Worm (Caenorhabditis elegans) whole organism, L4/young adult: ENCODE measurements around the gene Y37E11B.5.

Experiments
- W03F9.2 ChIP-seq: fragments of 150-350 bp; optimal IDR thresholded peaks from 2 replicates; lab custom pipeline; 2014; ENCODE audit warnings: missing biosample characterization, missing genetic modification characterization
- dao-5 ChIP-seq: sonication (generic microtip); optimal IDR thresholded peaks from 2 replicates; lab custom pipeline; 2016; ENCODE audit warnings: missing genotype, missing genetic modification characterization, moderate library complexity, missing compliant biosample characterization
- him-1 ChIP-seq: sonication (generic microtip); optimal IDR thresholded peaks from 2 replicates; lab custom pipeline; 2016; ENCODE audit warnings: missing genotype, missing genetic modification reagents, missing genetic modification characterization, missing compliant biosample characterization

Gene Y37E11B.5

ce11 chrIV:3624597-3624996 lies 26.2 kb upstream of the Y37E11B.5 start, which contains the start of the genes cha-1 and unc-17:
TSS of gene cha-1 (minus strand) at chrIV:3624697.
TSS of gene unc-17 (minus strand) at chrIV:3624699.
- TF ChIP-seq W03F9.2 (tag; lab: Kevin White, UChicago) (no peak), dao-5 (tag; lab: Kevin White, UChicago) (no peak), him-1 (tag; lab: Kevin White, UChicago) (no peak)

- no peak for TF ChIP-seq dao-5 (tag; lab: Kevin White, UChicago)
- TF ChIP-seq him-1 (tag; lab: Kevin White, UChicago) = no peak
- no peak for TF ChIP-seq W03F9.2 (tag; lab: Kevin White, UChicago)
Observed at ce11 chrIV:3621805-3622355, 23.5 kb upstream of the Y37E11B.5 start.

- TF ChIP-seq dao-5 (tag; lab: Kevin White, UChicago) (no peak), W03F9.2 (tag; lab: Kevin White, UChicago) (no peak), him-1 (tag; lab: Kevin White, UChicago) (no peak)
Observed at ce11 chrIV:3618719-3619118, 20.4 kb upstream of the Y37E11B.5 start.

ce11 chrIV:3613022-3613605 lies 14.8 kb upstream of the Y37E11B.5 start, which contains the start of gene ltah-1.2:
TSS of gene ltah-1.2 (minus strand) at chrIV:3613072.
- TF ChIP-seq him-1 (tag; lab: Kevin White, UChicago) (no peak), W03F9.2 (tag; lab: Kevin White, UChicago) (no peak), dao-5 (tag; lab: Kevin White, UChicago) (no peak)

DNA sequence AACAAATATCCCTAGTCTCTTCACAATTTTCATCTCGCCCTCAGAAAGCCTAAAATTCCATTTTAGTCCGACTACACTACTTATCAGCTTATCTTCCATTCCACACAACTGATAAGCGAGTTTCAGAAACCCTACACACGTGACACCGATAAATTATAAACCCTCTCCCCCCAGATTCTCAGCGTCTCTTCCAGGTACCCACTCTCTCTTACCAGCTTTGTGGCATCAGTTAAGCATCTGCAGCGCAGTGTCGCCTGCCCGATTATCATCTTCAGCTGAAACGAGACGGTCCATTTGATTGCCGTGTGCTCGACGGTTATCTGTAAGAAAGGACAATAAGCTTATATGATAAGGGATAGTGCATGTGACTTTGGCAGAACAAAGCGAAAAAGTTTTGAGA lies 13.5 kb upstream of the Y37E11B.5 start:
- TF ChIP-seq him-1 (tag; lab: Kevin White, UChicago) (no peak), dao-5 (tag; lab: Kevin White, UChicago) (no peak), W03F9.2 (tag; lab: Kevin White, UChicago) (no peak)

DNA sequence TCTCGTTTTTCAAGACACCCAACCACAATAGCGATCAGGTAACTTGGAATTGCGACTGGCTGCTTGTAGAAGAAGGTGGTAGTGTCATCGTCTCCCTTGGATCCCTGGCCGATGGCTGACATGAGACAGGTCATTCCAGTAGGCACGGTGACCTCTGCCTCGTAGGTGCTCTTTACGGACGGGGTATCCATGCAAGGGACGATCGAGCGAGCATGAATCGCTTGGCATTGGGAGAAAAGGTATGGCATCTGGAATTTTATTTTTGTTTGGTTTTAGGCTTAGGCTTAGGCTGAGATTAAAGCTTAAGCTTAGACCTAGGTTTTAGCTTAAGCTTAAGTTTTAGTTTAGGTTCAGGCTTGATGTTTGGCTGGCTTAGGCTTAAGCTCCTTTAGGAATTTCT lies 12.6 kb upstream of the Y37E11B.5 start:
- TF ChIP-seq dao-5 (tag; lab: Kevin White, UChicago) (no peak), him-1 (tag; lab: Kevin White, UChicago) (no peak), W03F9.2 (tag; lab: Kevin White, UChicago) (no peak)

DNA sequence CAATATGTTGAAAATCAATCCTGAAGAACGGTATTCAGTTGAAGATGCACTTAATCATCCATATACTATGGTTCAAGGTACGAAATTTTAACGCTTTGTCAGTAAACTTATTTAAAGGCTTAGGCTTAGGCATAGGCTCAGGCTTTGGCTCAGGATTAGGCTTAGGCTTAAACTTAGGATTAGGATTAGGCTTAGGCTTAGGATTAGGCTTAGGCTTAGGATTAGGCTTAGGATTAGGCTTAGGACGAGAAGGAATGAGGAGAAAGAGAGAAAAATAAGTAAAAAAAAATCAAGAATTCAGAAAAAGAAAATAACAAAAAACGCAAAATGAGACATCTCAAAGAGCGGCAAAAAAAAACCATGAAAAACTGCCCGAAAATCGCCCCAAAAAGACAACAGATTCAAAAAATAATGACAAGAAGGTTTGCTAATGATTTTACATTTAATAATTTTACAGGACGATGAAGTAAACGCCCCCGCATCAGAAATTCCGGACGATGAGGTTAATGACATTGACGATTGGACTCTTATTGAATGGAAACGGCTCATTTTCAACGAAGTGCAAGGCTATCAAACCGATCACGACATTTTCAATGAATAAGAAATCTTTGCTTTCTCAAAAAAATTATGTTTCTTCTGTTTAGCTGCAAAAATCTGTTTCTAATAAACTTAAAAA lies 10.3 kb upstream of the Y37E11B.5 start:
- TF ChIP-seq him-1 (tag; lab: Kevin White, UChicago) (no peak), dao-5 (tag; lab: Kevin White, UChicago) (no peak), W03F9.2 (tag; lab: Kevin White, UChicago) (no peak)

ce11 chrIV:3606285-3606834 lies 8.0 kb upstream of the Y37E11B.5 start, which contains the start of the genes Y37E11B.10 and kgb-2:
TSS of gene Y37E11B.10 (minus strand) at chrIV:3606466.
TSS of gene kgb-2 (plus strand) at chrIV:3606784.
- TF ChIP-seq him-1 (tag; lab: Kevin White, UChicago) (no peak), dao-5 (tag; lab: Kevin White, UChicago) (no peak), W03F9.2 (tag; lab: Kevin White, UChicago) (no peak)

- no peak for TF ChIP-seq dao-5 (tag; lab: Kevin White, UChicago)
- no peak for TF ChIP-seq W03F9.2 (tag; lab: Kevin White, UChicago)
- TF ChIP-seq him-1 (tag; lab: Kevin White, UChicago) = no peak
Observed at ce11 chrIV:3604104-3604503, 5.8 kb upstream of the Y37E11B.5 start.

ce11 chrIV:3601846-3602245 lies 3.5 kb upstream of the Y37E11B.5 start:
- TF ChIP-seq dao-5 (tag; lab: Kevin White, UChicago) (no peak), him-1 (tag; lab: Kevin White, UChicago) (no peak), W03F9.2 (tag; lab: Kevin White, UChicago) (no peak)

- TF ChIP-seq dao-5 (tag; lab: Kevin White, UChicago) (no peak), him-1 (tag; lab: Kevin White, UChicago) (no peak), W03F9.2 (tag; lab: Kevin White, UChicago) (no peak)
Observed at ce11 chrIV:3599958-3600357, 1.6 kb upstream of the Y37E11B.5 start, which contains the start of gene Y37E11B.7. TSS of gene Y37E11B.7 (minus strand) at chrIV:3600164.

ce11 chrIV:3599126-3599525 lies 774 bp upstream of the Y37E11B.5 start, which contains the start of gene Y37E11B.6:
TSS of gene Y37E11B.6 (minus strand) at chrIV:3599306.
- TF ChIP-seq dao-5 (tag; lab: Kevin White, UChicago) (no peak), him-1 (tag; lab: Kevin White, UChicago) (no peak), W03F9.2 (tag; lab: Kevin White, UChicago) (no peak)

ce11 chrIV:3597356-3597755 lies 996 bp downstream of the Y37E11B.5 start:
- TF ChIP-seq dao-5 (tag; lab: Kevin White, UChicago) (no peak), him-1 (tag; lab: Kevin White, UChicago) (no peak), W03F9.2 (tag; lab: Kevin White, UChicago) (no peak)
